Fruit fly (Drosophila melanogaster): Measurements from ENCODE around the gene vap.

vap gene

dm6 chrX:15973157-15973774, 32.3 kb downstream of the vap start, which contains the start of gene mmd (continued):
- no peak for TF ChIP-seq trh (GFP tag; optimal IDR thresholded peaks at IDR 0.05)
- TF ChIP-seq sna (GFP tag; IDR thresholded peaks at IDR 0.05; ENCODE audit: partially characterized antibody) = no peak
- TF ChIP-seq CG16815 (GFP tag; optimal IDR thresholded peaks at IDR 0.05) = no peak
- no peak for TF ChIP-seq HLH3B (GFP tag; IDR thresholded peaks at IDR 0.05)
- no peak for TF ChIP-seq CG14050 (GFP tag; IDR thresholded peaks at IDR 0.05)
- no peak for TF ChIP-seq CG13287 (GFP tag; IDR thresholded peaks at IDR 0.05; ENCODE audit: partially characterized antibody)
- no peak for TF ChIP-seq CG1602 (GFP tag; optimal IDR thresholded peaks at IDR 0.05)
- TF ChIP-seq Atf3 (GFP tag; optimal IDR thresholded peaks at IDR 0.05) = no peak
- no peak for TF ChIP-seq disco-r (GFP tag; optimal IDR thresholded peaks at IDR 0.05)
- peak; percentile 68 for TF ChIP-seq Ets65A (GFP tag)
- TF ChIP-seq ap (GFP tag; IDR thresholded peaks at IDR 0.05) = no peak
- TF ChIP-seq Camta (GFP tag; optimal IDR thresholded peaks at IDR 0.05) = no peak
- TF ChIP-seq CG18619 (GFP tag; optimal IDR thresholded peaks at IDR 0.05) = no peak
- TF ChIP-seq maf-S (GFP tag; optimal IDR thresholded peaks at IDR 0.05) = no peak
- TF ChIP-seq CG3995 (GFP tag; optimal IDR thresholded peaks at IDR 0.05) = no peak

dm6 chrX:15971574-15971973, 34.0 kb downstream of the vap start:
- TF ChIP-seq Deaf1 (tag; optimal IDR thresholded peaks at IDR 0.05) (peak; percentile 5), inv (GFP tag; IDR thresholded peaks at IDR 0.05; ENCODE audit: partially characterized antibody) (no peak), Trl (optimal IDR thresholded peaks at IDR 0.05) (peak in 1 of 2 experiments; percentile 17), Trl (GFP tag; optimal IDR thresholded peaks at IDR 0.05) (no peak), nerfin-1 (tag; optimal IDR thresholded peaks at IDR 0.05) (peak; percentile 96), ewg (GFP tag; optimal IDR thresholded peaks at IDR 0.05) (peak; percentile 56), abd-A (tag; optimal IDR thresholded peaks at IDR 0.05) (peak; percentile 31), gsb (GFP tag; IDR thresholded peaks at IDR 0.05) (no peak), sd (tag; optimal IDR thresholded peaks at IDR 0.05) (peak; percentile 55), CG13894 (tag; optimal IDR thresholded peaks at IDR 0.05) (peak; percentile 29)

- TF ChIP-seq Poxn (GFP tag; IDR thresholded peaks at IDR 0.05) = no peak
- TF ChIP-seq pfk (GFP tag; optimal IDR thresholded peaks at IDR 0.05) = no peak
- TF ChIP-seq CG13894 (tag; optimal IDR thresholded peaks at IDR 0.05) = no peak
- TF ChIP-seq CG17385 (GFP tag; optimal IDR thresholded peaks at IDR 0.05) = no peak
- TF ChIP-seq az2 (GFP tag; optimal IDR thresholded peaks at IDR 0.05) = no peak
- peak; percentile 83 for TF ChIP-seq CG8290 (GFP tag; optimal IDR thresholded peaks at IDR 0.05)
- TF ChIP-seq CG8290 (tag; optimal IDR thresholded peaks at IDR 0.05) = peak in 1 of 2 experiments; percentile 76
- TF ChIP-seq shn (GFP tag; optimal IDR thresholded peaks at IDR 0.05) = no peak
- TF ChIP-seq CG17612 (GFP tag; IDR thresholded peaks at IDR 0.05) = peak; percentile 67
- peak; percentile 25 for TF ChIP-seq sens (GFP tag)
- no peak for TF ChIP-seq tll (GFP tag; optimal IDR thresholded peaks at IDR 0.05)
- TF ChIP-seq D (optimal IDR thresholded peaks at IDR 0.05) = no peak
- TF ChIP-seq D (GFP tag; optimal IDR thresholded peaks at IDR 0.05) = no peak
Observed at dm6 chrX:15969577-15969976, 36.0 kb downstream of the vap start.

- no peak for TF ChIP-seq Dip2 (GFP tag; IDR thresholded peaks at IDR 0.05)
- TF ChIP-seq caup (GFP tag; optimal IDR thresholded peaks at IDR 0.05; ENCODE audit: severe bottlenecking) = no peak
- TF ChIP-seq CG18262 (tag; optimal IDR thresholded peaks at IDR 0.05) = no peak
- no peak for TF ChIP-seq wdn (GFP tag; IDR thresholded peaks at IDR 0.05)
- no peak for TF ChIP-seq CkIIα-i1 (GFP tag; IDR thresholded peaks at IDR 0.05)
- TF ChIP-seq CG9797 (GFP tag; optimal IDR thresholded peaks at IDR 0.05) = no peak
- no peak for TF ChIP-seq Hmr (GFP tag; optimal IDR thresholded peaks at IDR 0.05)
- peak in 1 of 2 experiments; percentile 93 for TF ChIP-seq Pdp1 (GFP tag; optimal IDR thresholded peaks at IDR 0.05)
- no peak for TF ChIP-seq klu (GFP tag; IDR thresholded peaks at IDR 0.05)
Observed at dm6 chrX:15950056-15950455, 55.6 kb downstream of the vap start.

All from whole organism, embryonic.